Fruit fly (Drosophila melanogaster): Measurements from ENCODE around the gene tzn.

- TF ChIP-seq usp (GFP tag; optimal IDR thresholded peaks at IDR 0.05) (no peak), EcR (GFP tag; optimal IDR thresholded peaks at IDR 0.05) (no peak), pan (optimal IDR thresholded peaks at IDR 0.05) (no peak), CG8478 (optimal IDR thresholded peaks at IDR 0.05) (no peak), Dll (optimal IDR thresholded peaks at IDR 0.05) (no peak), psq (optimal IDR thresholded peaks at IDR 0.05) (no peak)
Observed at dm6 chr3L:20837040-20837830, 38.8 kb downstream of the tzn start, which contains the start of gene CG13255.
